Worm (Caenorhabditis elegans) whole organism, L1 larva: Measurements from ENCODE around the gene ftn-1.

ENCODE experiments used
- F16B12.6 ChIP-seq: fragments of 150-350 bp; optimal IDR thresholded peaks from 2 replicates; lab custom pipeline; 2014; ENCODE audit warnings: missing biosample characterization, missing genetic modification characterization
- aly-2 ChIP-seq: fragments of 150-350 bp; optimal IDR thresholded peaks from 2 replicates; lab custom pipeline; 2014; ENCODE audit warnings: missing biosample characterization, missing genetic modification characterization
- ceh-63 ChIP-seq: fragments of 200-800 bp; sonication (Bioruptor generic); optimal IDR thresholded peaks from 2 replicates; lab custom pipeline; 2018; ENCODE audit warnings: mild to moderate bottlenecking, missing genetic modification characterization, missing compliant biosample characterization
- fkh-4 ChIP-seq: sonication (generic microtip); optimal IDR thresholded peaks from 2 replicates; lab custom pipeline; 2016; ENCODE audit warnings: missing compliant biosample characterization, missing genetic modification characterization, borderline replicate concordance
- hlh-17 ChIP-seq: fragments of 200-800 bp; sonication (Bioruptor generic); optimal IDR thresholded peaks from 2 replicates; lab custom pipeline; 2018; ENCODE audit warnings: missing genetic modification characterization, mild to moderate bottlenecking, missing compliant biosample characterization, moderate library complexity, borderline replicate concordance
- hpl-2 ChIP-seq: fragments of 150-350 bp; optimal IDR thresholded peaks from 2 replicates; lab custom pipeline; 2014; ENCODE audit warnings: missing biosample characterization, missing genetic modification reagents, missing genetic modification characterization
- lin-15B ChIP-seq: fragments of 150-350 bp; sonication (generic microtip); optimal IDR thresholded peaks from 3 replicates; lab custom pipeline; 2014; ENCODE audit warnings: missing biosample characterization, missing genetic modification characterization
- rnt-1 ChIP-seq: sonication (generic microtip); optimal IDR thresholded peaks from 2 replicates; lab custom pipeline; 2016; ENCODE audit warnings: mild to moderate bottlenecking, missing genetic modification characterization, moderate library complexity, missing compliant biosample characterization
- snpc-4 ChIP-seq: fragments of 150-350 bp; optimal IDR thresholded peaks from 2 replicates; lab custom pipeline; 2014; ENCODE audit warnings: missing biosample characterization, missing genetic modification characterization
- sox-4 ChIP-seq: sonication (generic microtip); optimal IDR thresholded peaks from 2 replicates; lab custom pipeline; 2016; ENCODE audit warnings: missing genetic modification characterization, missing compliant biosample characterization
- sptf-1 ChIP-seq: fragments of 150-350 bp; optimal IDR thresholded peaks from 2 replicates; lab custom pipeline; 2014; ENCODE audit warnings: missing biosample characterization, missing genetic modification characterization
- tbx-2 ChIP-seq: sonication (generic microtip); optimal IDR thresholded peaks from 2 replicates; lab custom pipeline; 2016; ENCODE audit warnings: missing genetic modification characterization, missing compliant biosample characterization

The ftn-1 gene

ce11 chrV:7497440-7497839 is 49.9 kb downstream of the ftn-1 start, which contains the start of gene srh-79:
Gene srh-79 (plus strand): TSS chrV:7497740.
- TF ChIP-seq tbx-2, result no peak
- TF ChIP-seq hpl-2, result no peak
- TF ChIP-seq aly-2 (tag; lab: Kevin White, UChicago), result no peak
- TF ChIP-seq snpc-4, result no peak
- TF ChIP-seq sox-4, result no peak
- no peak for TF ChIP-seq fkh-4
- no peak for TF ChIP-seq lin-15B (tag; lab: Kevin White, UChicago)
- no peak for TF ChIP-seq sptf-1 (tag; lab: Kevin White, UChicago)
- TF ChIP-seq hlh-17, result no peak
- TF ChIP-seq rnt-1 (tag; lab: Kevin White, UChicago), result no peak
- TF ChIP-seq ceh-63, result no peak
- no peak for TF ChIP-seq F16B12.6 (tag; lab: Kevin White, UChicago)
